Worm (Caenorhabditis elegans) whole organism, mixed stage, embryonic: ENCODE measurements around the gene F26F4.2.

Experiments
- nhr-12 ChIP-seq: fragments of 150-350 bp; optimal IDR thresholded peaks from 2 replicates; lab custom pipeline; 2014; ENCODE audit warnings: missing biosample characterization, missing genetic modification characterization
- nhr-237 ChIP-seq: fragments of 150-350 bp; optimal IDR thresholded peaks from 2 replicates; lab custom pipeline; 2014; ENCODE audit warnings: missing biosample characterization, missing genetic modification characterization
- unc-62 ChIP-seq: fragments of 150-350 bp; optimal IDR thresholded peaks from 2 replicates; lab custom pipeline; 2014; ENCODE audit warnings: missing biosample characterization, missing genetic modification reagents, missing genetic modification characterization

DNA sequence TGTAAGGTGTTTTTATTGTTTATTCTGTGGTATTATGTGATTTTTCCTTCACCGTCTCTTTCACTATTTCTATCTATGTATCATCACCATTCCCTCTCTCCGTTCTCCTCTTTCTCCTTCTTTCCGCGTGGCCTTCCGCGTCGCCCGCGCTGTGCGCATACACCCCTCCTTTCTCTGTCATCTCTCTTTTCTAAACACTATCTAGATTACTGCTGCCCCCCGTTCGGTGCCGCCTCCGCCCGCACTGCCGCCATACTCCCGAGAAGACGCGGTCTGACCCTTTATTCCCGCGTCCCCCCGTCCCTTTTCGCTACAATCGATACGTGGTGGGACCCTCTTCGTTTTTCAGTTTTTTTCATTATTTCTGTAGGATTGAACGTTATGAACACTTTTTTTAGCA, 37.6 kb downstream of the F26F4.2 start:
- TF ChIP-seq nhr-237 (no peak), unc-62 (GFP tag; lab: Kevin White, UChicago) (no peak), nhr-12 (tag; lab: Kevin White, UChicago) (no peak)
